Worm (Caenorhabditis elegans): ENCODE measurements around the gene flad-1.

Gene flad-1

ce11 chrII:9988620-9989019, 44.7 kb downstream of the flad-1 start:
- TF ChIP-seq him-1 (tag; optimal IDR thresholded peaks at IDR 0.05) (no peak), W03F9.2 (tag; optimal IDR thresholded peaks at IDR 0.05) (no peak), dao-5 (tag; optimal IDR thresholded peaks at IDR 0.05) (no peak)

- TF ChIP-seq dao-5 (tag; optimal IDR thresholded peaks at IDR 0.05) (no peak), him-1 (tag; optimal IDR thresholded peaks at IDR 0.05) (no peak), W03F9.2 (tag; optimal IDR thresholded peaks at IDR 0.05) (no peak)
These were observed 45.6 kb downstream of the flad-1 start for ce11 chrII:9989533-9989932.

ce11 chrII:9990812-9991211, 46.9 kb downstream of the flad-1 start, which contains the start of gene lec-3:
Gene lec-3, plus strand, starts transcription at chrII:9991112.
- TF ChIP-seq W03F9.2 (tag; optimal IDR thresholded peaks at IDR 0.05) (no peak), dao-5 (tag; optimal IDR thresholded peaks at IDR 0.05) (no peak), him-1 (tag; optimal IDR thresholded peaks at IDR 0.05) (no peak)

- TF ChIP-seq W03F9.2 (tag; optimal IDR thresholded peaks at IDR 0.05) (no peak), dao-5 (tag; optimal IDR thresholded peaks at IDR 0.05) (no peak), him-1 (tag; optimal IDR thresholded peaks at IDR 0.05) (no peak)
These were observed 48.5 kb downstream of the flad-1 start for ce11 chrII:9992474-9992873.

ce11 chrII:9994679-9995078, 50.7 kb downstream of the flad-1 start:
- TF ChIP-seq dao-5 (tag; optimal IDR thresholded peaks at IDR 0.05) (no peak), W03F9.2 (tag; optimal IDR thresholded peaks at IDR 0.05) (no peak), him-1 (tag; optimal IDR thresholded peaks at IDR 0.05) (no peak)
